Fruit fly (Drosophila melanogaster) whole organism, embryonic: ENCODE data around the gene Rad9.
A peak's percentile ranks its signal among the peaks of the same experiment; 100 is the strongest.

Source experiments
- Ada2b ChIP-seq: fragments of 200-800 bp; sonication (Bioruptor generic); IDR thresholded peaks from 2 replicates; pipeline ENCODE4 v1.3.6; 2022; ENCODE audit warnings: missing biosample characterization, missing genetic modification characterization
- Antp ChIP-seq: fragments of 200-800 bp; sonication (Bioruptor generic); optimal IDR thresholded peaks from 3 replicates; lab custom pipeline; 2016; ENCODE audit warnings: missing biosample characterization, missing genetic modification characterization
- CG10543 ChIP-seq: fragments of 200-800 bp; sonication (Bioruptor generic); optimal IDR thresholded peaks from 3 replicates; lab custom pipeline; 2017; ENCODE audit warnings: missing biosample characterization, mild to moderate bottlenecking, missing genetic modification characterization, moderate library complexity
- CG12659 ChIP-seq: fragments of 200-800 bp; sonication (Bioruptor generic); optimal IDR thresholded peaks from 3 replicates; lab custom pipeline; 2017; ENCODE audit warnings: mild to moderate bottlenecking, missing biosample characterization, missing genetic modification reagents, missing genetic modification characterization
- CG12769 ChIP-seq: fragments of 200-800 bp; sonication (Bioruptor generic); optimal IDR thresholded peaks from 2 replicates; lab custom pipeline; 2019; ENCODE audit warnings: missing biosample characterization, mild to moderate bottlenecking, missing genetic modification characterization, moderate library complexity
- CG17186 ChIP-seq: fragments of 200-800 bp; sonication (Bioruptor generic); optimal IDR thresholded peaks from 3 replicates; lab custom pipeline; 2017; ENCODE audit warnings: missing biosample characterization, missing genetic modification reagents, missing genetic modification characterization
- CG17568 ChIP-seq: fragments of 200-800 bp; sonication (Bioruptor generic); optimal IDR thresholded peaks from 2 replicates; lab custom pipeline; 2018; ENCODE audit warnings: missing biosample characterization, mild to moderate bottlenecking, missing genetic modification characterization, moderate library complexity
- CG1792 ChIP-seq: fragments of 200-800 bp; sonication (Bioruptor generic); optimal IDR thresholded peaks from 2 replicates; lab custom pipeline; 2016; ENCODE audit warnings: missing biosample characterization, missing genetic modification characterization
- CG32532 ChIP-seq: fragments of 200-800 bp; sonication (Bioruptor generic); IDR thresholded peaks from 2 replicates; pipeline ENCODE4 v1.3.6; 2022; ENCODE audit warnings: missing biosample characterization, missing genetic modification characterization
- CG32767 ChIP-seq: fragments of 200-800 bp; sonication (Bioruptor generic); IDR thresholded peaks from 2 replicates; pipeline ENCODE4 v1.3.6; 2022; ENCODE audit warnings: missing biosample characterization, missing genetic modification characterization
- CG33557 ChIP-seq: fragments of 200-800 bp; sonication (Bioruptor generic); optimal IDR thresholded peaks from 2 replicates; lab custom pipeline; 2019; ENCODE audit warnings: missing biosample characterization, mild to moderate bottlenecking, missing genetic modification characterization, moderate library complexity
- CG34376 ChIP-seq: fragments of 200-800 bp; sonication (Bioruptor generic); optimal IDR thresholded peaks from 2 replicates; lab custom pipeline; 2018; ENCODE audit warnings: missing biosample characterization, mild to moderate bottlenecking, missing genetic modification characterization
- CG3995 ChIP-seq: fragments of 200-800 bp; sonication (Bioruptor generic); optimal IDR thresholded peaks from 3 replicates; lab custom pipeline; 2016; ENCODE audit warnings: missing biosample characterization, missing genetic modification characterization
- CG4820 ChIP-seq: fragments of 200-800 bp; sonication (Bioruptor generic); optimal IDR thresholded peaks from 3 replicates; lab custom pipeline; 2016; ENCODE audit warnings: missing biosample characterization, missing genetic modification characterization
- CG4854 ChIP-seq: fragments of 200-800 bp; sonication (Bioruptor generic); optimal IDR thresholded peaks from 2 replicates; lab custom pipeline; 2016; ENCODE audit warnings: missing biosample characterization, missing genetic modification characterization, inconsistent platforms
- CG6765 ChIP-seq: fragments of 200-800 bp; sonication (Bioruptor generic); optimal IDR thresholded peaks from 3 replicates; lab custom pipeline; 2017; ENCODE audit warnings: missing biosample characterization, mild to moderate bottlenecking, missing genetic modification characterization
- CG7372 ChIP-seq: fragments of 200-800 bp; sonication (Bioruptor generic); IDR thresholded peaks from 2 replicates; pipeline ENCODE4 v1.3.6; 2022; ENCODE audit warnings: missing biosample characterization, missing genetic modification characterization
- CG8478 ChIP-seq: fragments of >200 bp; optimal IDR thresholded peaks from 2 replicates; lab custom pipeline; 2018
- CG8944 ChIP-seq: fragments of 200-800 bp; sonication (Bioruptor generic); optimal IDR thresholded peaks from 3 replicates; lab custom pipeline; 2016; ENCODE audit warnings: missing biosample characterization, missing genetic modification characterization
- Dbx ChIP-seq: fragments of 200-800 bp; sonication (Bioruptor generic); IDR thresholded peaks from 3 replicates; pipeline ENCODE4 v1.3.6; 2022; ENCODE audit warnings: missing biosample characterization, missing genetic modification characterization
- Deaf1 ChIP-seq: fragments of 200-800 bp; optimal IDR thresholded peaks from 3 replicates; lab custom pipeline; 2019; ENCODE audit warnings: missing biosample characterization, mild to moderate bottlenecking, missing genetic modification characterization, moderate library complexity
- Doc3 ChIP-seq: fragments of 200-800 bp; sonication (Bioruptor generic); IDR thresholded peaks from 3 replicates; pipeline ENCODE4 v1.3.6; 2022; ENCODE audit warnings: missing biosample characterization, missing genetic modification characterization; ENCODE audit not compliant: partially characterized antibody
- HmgZ ChIP-seq: fragments of 200-800 bp; sonication (Bioruptor generic); optimal IDR thresholded peaks from 2 replicates; lab custom pipeline; 2018; ENCODE audit warnings: missing biosample characterization, mild to moderate bottlenecking, missing genetic modification characterization
- Kr ChIP-seq: fragments of 200-800 bp; sonication (Bioruptor generic); optimal IDR thresholded peaks from 2 replicates; lab custom pipeline; 2017; ENCODE audit warnings: missing biosample characterization, mild to moderate bottlenecking, missing genetic modification characterization
- Med ChIP-seq: fragments of 200-800 bp; sonication (Bioruptor generic); peaks from one replicate; lab custom pipeline; 2016; ENCODE audit warnings: missing biosample characterization, missing genetic modification characterization, mild to moderate bottlenecking, inconsistent platforms, moderate library complexity
- NFAT ChIP-seq: fragments of 200-800 bp; sonication (Bioruptor generic); IDR thresholded peaks from 2 replicates; pipeline ENCODE4 v1.3.6; 2022; ENCODE audit warnings: missing biosample characterization, missing genetic modification characterization
- Oaz ChIP-seq: fragments of 200-800 bp; sonication (Bioruptor generic); IDR thresholded peaks from 2 replicates; pipeline ENCODE4 v1.3.6; 2022; ENCODE audit warnings: missing biosample characterization, missing genetic modification characterization
- bsh ChIP-seq, 2 experiments: fragments of 200-800 bp; sonication (Bioruptor generic); optimal IDR thresholded peaks; 2 replicates each; lab custom pipeline; 2017 to 2018; ENCODE audit warnings: mild to moderate bottlenecking in 2 of 2, missing biosample characterization in 2 of 2, missing genetic modification characterization in 2 of 2, moderate library complexity in 1 of 2
- btn ChIP-seq: fragments of 200-800 bp; sonication (Bioruptor generic); optimal IDR thresholded peaks from 2 replicates; lab custom pipeline; 2016; ENCODE audit warnings: missing biosample characterization, missing genetic modification characterization
- cg ChIP-seq: fragments of 200-800 bp; sonication (Bioruptor generic); optimal IDR thresholded peaks from 3 replicates; lab custom pipeline; 2019; ENCODE audit warnings: missing biosample characterization, mild to moderate bottlenecking, missing genetic modification characterization, moderate library complexity
- croc ChIP-seq: fragments of 200-800 bp; sonication (Bioruptor generic); conservative IDR thresholded peaks from 3 replicates; pipeline ENCODE4 v1.3.6; 2022; ENCODE audit warnings: missing biosample characterization, missing genetic modification characterization
- esg ChIP-seq: fragments of 200-800 bp; sonication (Bioruptor generic); conservative IDR thresholded peaks from 2 replicates; pipeline ENCODE4 v1.3.6; 2022; ENCODE audit warnings: missing biosample characterization, missing genetic modification characterization
- kni ChIP-seq: fragments of 200-800 bp; sonication (Bioruptor generic); optimal IDR thresholded peaks from 3 replicates; lab custom pipeline; 2017; ENCODE audit warnings: mild to moderate bottlenecking, missing biosample characterization, missing genetic modification reagents, missing genetic modification characterization
- lab ChIP-seq: fragments of 200-800 bp; sonication (Bioruptor generic); optimal IDR thresholded peaks from 3 replicates; lab custom pipeline; 2017; ENCODE audit warnings: missing biosample characterization, missing genetic modification characterization, mild to moderate bottlenecking, moderate library complexity, missing genetic modification reagents
- lola ChIP-seq, 3 experiments: fragments of >200 bp in 2 of 3; fragments of 200-800 bp in 1 of 3; sonication (Bioruptor generic) in 1 of 3; optimal IDR thresholded peaks; 2 replicates each; lab custom pipeline; 2017 to 2019; ENCODE audit warnings: missing biosample characterization in 3 of 3, missing genetic modification characterization in 3 of 3, mild to moderate bottlenecking in 1 of 3, moderate library complexity in 1 of 3
- oc ChIP-seq: fragments of 200-800 bp; sonication (Bioruptor generic); optimal IDR thresholded peaks from 2 replicates; lab custom pipeline; 2018; ENCODE audit warnings: missing biosample characterization, mild to moderate bottlenecking, missing genetic modification characterization, moderate library complexity
- org-1 ChIP-seq: fragments of 200-800 bp; sonication (Bioruptor generic); optimal IDR thresholded peaks from 2 replicates; lab custom pipeline; 2017; ENCODE audit warnings: missing biosample characterization, missing genetic modification characterization
- pb ChIP-seq: fragments of 200-800 bp; sonication (Bioruptor generic); optimal IDR thresholded peaks from 3 replicates; lab custom pipeline; 2016; ENCODE audit warnings: missing biosample characterization, missing genetic modification characterization
- prd ChIP-seq, 3 experiments: fragments of >200 bp in 2 of 3; fragments of 200-800 bp in 1 of 3; sonication (Bioruptor generic) in 1 of 3; optimal IDR thresholded peaks in 2 of 3; IDR thresholded peaks in 1 of 3; 2 replicates in 2 of 3; 3 replicates in 1 of 3; pipeline versions ENCODE4 v1.3.6 to Lab custom; 2017 to 2022; ENCODE audit warnings: missing biosample characterization in 1 of 3, missing genetic modification characterization in 1 of 3
- ranshi ChIP-seq: fragments of 200-800 bp; sonication (Bioruptor generic); IDR thresholded peaks from 2 replicates; pipeline ENCODE4 v1.3.6; 2022; ENCODE audit warnings: missing biosample characterization, missing genetic modification characterization
- sd ChIP-seq: fragments of 200-800 bp; sonication (Bioruptor generic); optimal IDR thresholded peaks from 3 replicates; lab custom pipeline; 2018; ENCODE audit warnings: missing biosample characterization, mild to moderate bottlenecking, missing genetic modification characterization, moderate library complexity
- sens ChIP-seq: fragments of 200-800 bp; sonication (Bioruptor generic); peaks from one replicate; lab custom pipeline; 2016; ENCODE audit warnings: missing biosample characterization, missing genetic modification characterization
- sens-2 ChIP-seq: fragments of 200-800 bp; sonication (Bioruptor generic); IDR thresholded peaks from 2 replicates; pipeline ENCODE4 v1.3.6; 2022; ENCODE audit warnings: missing biosample characterization, missing genetic modification characterization
- seq ChIP-seq: fragments of 200-800 bp; sonication (Bioruptor generic); IDR thresholded peaks from 2 replicates; pipeline ENCODE4 v1.3.6; 2022; ENCODE audit warnings: missing biosample characterization, missing genetic modification characterization
- sim ChIP-seq: fragments of 200-800 bp; sonication (Bioruptor generic); IDR thresholded peaks from 2 replicates; pipeline ENCODE4 v1.3.6; 2022; ENCODE audit warnings: missing biosample characterization, missing genetic modification characterization
- slbo ChIP-seq: fragments of 200-800 bp; sonication (Bioruptor generic); IDR thresholded peaks from 2 replicates; pipeline ENCODE4 v1.3.6; 2022; ENCODE audit warnings: missing biosample characterization, missing genetic modification characterization
- sug ChIP-seq: fragments of 200-800 bp; optimal IDR thresholded peaks from 2 replicates; lab custom pipeline; 2019; ENCODE audit warnings: missing biosample characterization, mild to moderate bottlenecking, missing genetic modification characterization, moderate library complexity
- tx ChIP-seq: fragments of 200-800 bp; sonication (Bioruptor generic); optimal IDR thresholded peaks from 2 replicates; lab custom pipeline; 2016; ENCODE audit warnings: missing biosample characterization, missing genetic modification characterization
- vnd ChIP-seq: fragments of 200-800 bp; sonication (Bioruptor generic); IDR thresholded peaks from 3 replicates; pipeline ENCODE4 v1.3.6; 2022; ENCODE audit warnings: missing biosample characterization, missing genetic modification characterization; ENCODE audit not compliant: partially characterized antibody
- zfh1 ChIP-seq: fragments of 200-800 bp; sonication (Bioruptor generic); IDR thresholded peaks from 3 replicates; pipeline ENCODE4 v1.3.6; 2022; ENCODE audit warnings: missing biosample characterization, missing genetic modification characterization

The Rad9 gene

dm6 chr3L:18833234-18833633 is 39.1 kb downstream of the Rad9 start (continued):
- TF ChIP-seq vnd (GFP tag; lab: Robert Waterston, UW), result no peak
- TF ChIP-seq CG17186 (GFP tag; lab: Kevin White, UChicago), result no peak
- TF ChIP-seq CG33557, result no peak
- TF ChIP-seq NFAT (GFP tag; lab: Robert Waterston, UW), result no peak
- TF ChIP-seq CG17568 (GFP tag; lab: Kevin White, UChicago), result peak; percentile 35
- TF ChIP-seq Deaf1 (tag; lab: Kevin White, UChicago), result peak; percentile 14

dm6 chr3L:18832708-18833107 is 39.6 kb downstream of the Rad9 start:
- no peak for TF ChIP-seq btn (GFP tag; lab: Kevin White, UChicago)
- TF ChIP-seq CG8478 (lab: Kevin White, UChicago), result no peak
- TF ChIP-seq sens, result no peak
- no peak for TF ChIP-seq bsh (GFP tag; optimal IDR thresholded peaks at IDR 0.05; lab: Kevin White, UChicago)
- TF ChIP-seq oc (tag; lab: Kevin White, UChicago), result peak; percentile 33
- no peak for TF ChIP-seq org-1 (GFP tag; lab: Kevin White, UChicago)
- TF ChIP-seq CG7372, result no peak
- no peak for TF ChIP-seq ranshi (GFP tag; lab: Robert Waterston, UW)
- no peak for TF ChIP-seq Ada2b (GFP tag; lab: Robert Waterston, UW)
- TF ChIP-seq tx (GFP tag; lab: Kevin White, UChicago), result no peak
- TF ChIP-seq lab (GFP tag; lab: Kevin White, UChicago), result peak; percentile 74
- TF ChIP-seq CG32532 (GFP tag; lab: Robert Waterston, UW), result no peak
- TF ChIP-seq CG4820 (GFP tag; lab: Kevin White, UChicago), result no peak
- TF ChIP-seq sd (tag; lab: Kevin White, UChicago), result peak; percentile 18
- no peak for TF ChIP-seq esg
- no peak for TF ChIP-seq prd (optimal IDR thresholded peaks at IDR 0.05; lab: Kevin White, UChicago)
- TF ChIP-seq prd (GFP tag; IDR thresholded peaks at IDR 0.05; lab: Robert Waterston, UW), result no peak
- TF ChIP-seq Oaz, result no peak
- no peak for TF ChIP-seq CG3995 (GFP tag; lab: Kevin White, UChicago)
- TF ChIP-seq Dbx (GFP tag; lab: Robert Waterston, UW), result no peak
- 0 out of 2 replicates have a peak, but pooled peaks have one; percentile 16 for TF ChIP-seq sens-2 (GFP tag; lab: Robert Waterston, UW)
- TF ChIP-seq CG1792 (GFP tag; lab: Kevin White, UChicago), result no peak
- no peak for TF ChIP-seq HmgZ (tag; lab: Kevin White, UChicago)
- no peak for TF ChIP-seq CG8944
- TF ChIP-seq lola (GFP tag; optimal IDR thresholded peaks at IDR 0.05; lab: Kevin White, UChicago), result peak in 1 of 3 experiments; percentile 22
- TF ChIP-seq CG12659 (GFP tag; lab: Kevin White, UChicago), result no peak
- TF ChIP-seq seq (GFP tag; lab: Robert Waterston, UW), result 0 out of 2 replicates have a peak, but pooled peaks have one; percentile 32
- TF ChIP-seq zfh1 (GFP tag; lab: Robert Waterston, UW), result no peak
- TF ChIP-seq cg (GFP tag; lab: Kevin White, UChicago), result peak; percentile 12
- peak; percentile 73 for TF ChIP-seq Med (GFP tag; lab: Kevin White, UChicago)
- no peak for TF ChIP-seq croc (GFP tag; lab: Robert Waterston, UW)
- TF ChIP-seq slbo, result no peak
- TF ChIP-seq Antp (GFP tag; lab: Kevin White, UChicago), result no peak
- no peak for TF ChIP-seq Doc3 (GFP tag; lab: Robert Waterston, UW)
- TF ChIP-seq Kr (GFP tag; lab: Kevin White, UChicago), result peak; percentile 35
- TF ChIP-seq CG6765, result no peak
- TF ChIP-seq CG10543 (GFP tag; lab: Kevin White, UChicago), result no peak
- no peak for TF ChIP-seq pb (GFP tag; lab: Kevin White, UChicago)
- no peak for TF ChIP-seq CG34376 (GFP tag; lab: Kevin White, UChicago)
- no peak for TF ChIP-seq CG4854
- 0 out of 2 replicates have a peak, but pooled peaks have one; percentile 43 for TF ChIP-seq CG32767
- TF ChIP-seq sug (tag; lab: Kevin White, UChicago), result peak; percentile 1
- peak; percentile 2 for TF ChIP-seq CG12769 (tag; lab: Kevin White, UChicago)
- TF ChIP-seq sim (GFP tag; lab: Robert Waterston, UW), result no peak
- peak; percentile 24 for TF ChIP-seq kni
